Worm (Caenorhabditis elegans): ENCODE measurements around the gene C05E11.7.

- TF ChIP-seq unc-62 (GFP tag; optimal IDR thresholded peaks at IDR 0.05) (no peak), fkh-10 (GFP tag; optimal IDR thresholded peaks at IDR 0.05) (peak; percentile 7), pqm-1 (tag; optimal IDR thresholded peaks at IDR 0.05) (no peak), fos-1 (tag; optimal IDR thresholded peaks at IDR 0.05) (no peak), tlp-1 (tag; optimal IDR thresholded peaks at IDR 0.05) (no peak), jun-1 (tag; optimal IDR thresholded peaks at IDR 0.05) (no peak), zag-1 (tag; optimal IDR thresholded peaks at IDR 0.05) (no peak), egl-27 (tag; optimal IDR thresholded peaks at IDR 0.05) (no peak), fkh-8 (tag; optimal IDR thresholded peaks at IDR 0.05) (peak; percentile 52), aly-2 (tag; optimal IDR thresholded peaks at IDR 0.05) (no peak), ama-1 (optimal IDR thresholded peaks at IDR 0.05) (no peak), snpc-4 (tag; optimal IDR thresholded peaks at IDR 0.05) (no peak), lin-15B (tag; optimal IDR thresholded peaks at IDR 0.05) (no peak)
These were observed 9.2 kb downstream of the C05E11.7 start for ce11 chrX:4576272-4576671.
